Fruit fly (Drosophila melanogaster) whole organism, wandering third instar larva: ENCODE results near the gene CG14269.

Source experiments
- Dfd ChIP-seq: fragments of >200 bp; optimal IDR thresholded peaks from 2 replicates; lab custom pipeline; 2017; ENCODE audit warnings: missing biosample characterization, missing genetic modification characterization
- Dif ChIP-seq: fragments of 200-275, 200-300 bp; sonication (Bioruptor generic); optimal IDR thresholded peaks from 2 replicates; lab custom pipeline; 2018; ENCODE audit warnings: missing biosample characterization, missing genetic modification characterization; ENCODE audit not compliant: partially characterized antibody
- br ChIP-seq: fragments of 200-800 bp; sonication (Bioruptor generic); optimal IDR thresholded peaks from 2 replicates; lab custom pipeline; 2016; ENCODE audit warnings: missing biosample characterization, missing genetic modification characterization
- dl ChIP-seq, 2 experiments: fragments of 175-275, 200-275 bp in 1 of 2; fragments of 200-275 bp in 1 of 2; sonication (Bioruptor generic); optimal IDR thresholded peaks; lab custom pipeline; 2018; ENCODE audit warnings: mild to moderate bottlenecking in 2 of 2, missing biosample characterization in 2 of 2, missing genetic modification characterization in 2 of 2, moderate library complexity in 2 of 2; ENCODE audit not compliant: partially characterized antibody in 2 of 2, insufficient read depth in 1 of 2
- fru ChIP-seq: fragments of 200-800 bp; sonication (Bioruptor generic); optimal IDR thresholded peaks from 3 replicates; lab custom pipeline; 2016; ENCODE audit warnings: missing biosample characterization, mild to moderate bottlenecking, missing genetic modification characterization
- lola ChIP-seq: fragments of >200 bp; optimal IDR thresholded peaks from 2 replicates; lab custom pipeline; 2017; ENCODE audit warnings: missing biosample characterization, missing genetic modification characterization

- TF ChIP-seq dl (GFP tag; optimal IDR thresholded peaks at IDR 0.05; lab: Kevin White, UChicago; ENCODE audit: insufficient read depth in 1 of 2, partially characterized antibody in 2 of 2) (no peak), Dif (GFP tag; lab: Kevin White, UChicago) (no peak), Dfd (GFP tag; lab: Kevin White, UChicago) (no peak), lola (no peak), fru (GFP tag; lab: Kevin White, UChicago) (no peak), br (GFP tag; lab: Kevin White, UChicago) (no peak)
Observed at dm6 chrX:3460140-3460642, 24.6 kb upstream of the CG14269 start, which contains the start of the genes CG16782 and CG10801.
